Worm (Caenorhabditis elegans): ENCODE results near the gene F46G10.2.

DNA sequence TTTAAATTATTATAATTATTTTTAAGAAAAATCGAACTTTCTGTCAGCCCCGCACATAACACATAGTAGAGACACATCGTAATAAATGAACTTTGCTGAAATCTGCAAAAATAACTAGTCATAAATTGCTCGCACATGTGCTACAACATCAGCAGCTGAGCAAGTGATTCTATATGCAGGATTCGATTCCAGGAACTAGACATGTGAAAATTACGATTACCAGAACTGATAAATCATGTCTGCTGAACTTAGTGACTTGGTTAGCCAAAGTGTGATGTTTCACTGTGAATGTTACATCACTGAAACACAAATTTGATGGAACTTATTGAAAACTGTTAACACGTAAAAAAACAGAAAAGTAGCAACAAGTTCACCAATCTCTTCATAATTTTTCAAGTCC is 24.5 kb downstream of the F46G10.2 start:
- TF ChIP-seq xbp-1 (tag; optimal IDR thresholded peaks at IDR 0.05), result no peak
- no peak for TF ChIP-seq ceh-90 (tag; optimal IDR thresholded peaks at IDR 0.05)
- no peak for TF ChIP-seq lsy-2 (tag; optimal IDR thresholded peaks at IDR 0.05)
- no peak for TF ChIP-seq egl-27 (tag; optimal IDR thresholded peaks at IDR 0.05)
- TF ChIP-seq nhr-71 (tag; optimal IDR thresholded peaks at IDR 0.05), result peak; percentile 61
- no peak for TF ChIP-seq alr-1 (tag; optimal IDR thresholded peaks at IDR 0.05; ENCODE audit: borderline replicate concordance)
- no peak for TF ChIP-seq nhr-12 (tag; optimal IDR thresholded peaks at IDR 0.05)

Data from whole organism, L1 larva.